Fruit fly (Drosophila melanogaster) whole organism, pupa: ENCODE measurements around the gene Proc.
A peak's percentile ranks its signal among the peaks of the same experiment; 100 is the strongest.

Experiments
- CG10348 ChIP-seq: fragments of 200-800 bp; sonication (Bioruptor generic); IDR thresholded peaks from 2 replicates; pipeline ENCODE4 v1.3.6; 2022; ENCODE audit warnings: missing biosample characterization, missing genetic modification characterization
- CG12605 ChIP-seq: fragments of 200-800 bp; sonication (Bioruptor generic); IDR thresholded peaks from 2 replicates; pipeline ENCODE4 v1.3.6; 2022; ENCODE audit warnings: missing biosample characterization, missing genetic modification characterization
- CG13204 ChIP-seq: fragments of 200-800 bp; sonication (Bioruptor generic); optimal IDR thresholded peaks from 2 replicates; lab custom pipeline; 2018; ENCODE audit warnings: missing biosample characterization, mild to moderate bottlenecking, missing genetic modification characterization, moderate library complexity
- CG14655 ChIP-seq: fragments of 200-800 bp; sonication (Bioruptor generic); optimal IDR thresholded peaks from 3 replicates; lab custom pipeline; 2017; ENCODE audit warnings: mild to moderate bottlenecking, missing biosample characterization, missing genetic modification reagents, missing genetic modification characterization
- CG15710 ChIP-seq: fragments of 200-800 bp; sonication (Bioruptor generic); optimal IDR thresholded peaks from 2 replicates; lab custom pipeline; 2018; ENCODE audit warnings: missing biosample characterization, mild to moderate bottlenecking, missing genetic modification characterization, moderate library complexity
- CG17806 ChIP-seq: fragments of 200-800 bp; sonication (Bioruptor generic); optimal IDR thresholded peaks from 2 replicates; lab custom pipeline; 2018; ENCODE audit warnings: missing biosample characterization, mild to moderate bottlenecking, missing genetic modification characterization, moderate library complexity
- CG32121 ChIP-seq: fragments of 200-800 bp; sonication (Bioruptor generic); IDR thresholded peaks from 2 replicates; pipeline ENCODE4 v1.3.6; 2022; ENCODE audit warnings: missing biosample characterization, missing genetic modification characterization
- CG34367 ChIP-seq: fragments of 200-800 bp; sonication (Bioruptor generic); optimal IDR thresholded peaks from 2 replicates; lab custom pipeline; 2018; ENCODE audit warnings: missing biosample characterization, mild to moderate bottlenecking, missing genetic modification characterization
- CG4496 ChIP-seq: fragments of 200-800 bp; sonication (Bioruptor generic); IDR thresholded peaks from 3 replicates; pipeline ENCODE4 v1.3.6; 2022; ENCODE audit warnings: missing biosample characterization, missing genetic modification characterization
- CG8159 ChIP-seq: fragments of 200-800 bp; sonication (Bioruptor generic); optimal IDR thresholded peaks from 3 replicates; lab custom pipeline; 2018; ENCODE audit warnings: missing biosample characterization, mild to moderate bottlenecking, missing genetic modification characterization, moderate library complexity
- CG8301 ChIP-seq: fragments of 200-800 bp; sonication (Bioruptor generic); optimal IDR thresholded peaks from 2 replicates; lab custom pipeline; 2018; ENCODE audit warnings: missing biosample characterization, mild to moderate bottlenecking, missing genetic modification characterization
- CG9948 ChIP-seq: fragments of 200-800 bp; sonication (Bioruptor generic); optimal IDR thresholded peaks from 2 replicates; lab custom pipeline; 2018; ENCODE audit warnings: missing biosample characterization, mild to moderate bottlenecking, missing genetic modification characterization, moderate library complexity
- D1 ChIP-seq: fragments of 200-800 bp; sonication (Bioruptor generic); optimal IDR thresholded peaks from 2 replicates; lab custom pipeline; 2018; ENCODE audit warnings: missing biosample characterization, mild to moderate bottlenecking, missing genetic modification characterization, moderate library complexity
- EcR ChIP-seq: fragments of 200-800 bp; sonication (Bioruptor generic); optimal IDR thresholded peaks from 3 replicates; lab custom pipeline; 2019; ENCODE audit warnings: missing biosample characterization, missing genetic modification characterization, mild to moderate bottlenecking, moderate library complexity, missing genetic modification reagents
- Ets98B ChIP-seq: fragments of 200-800 bp; sonication (Bioruptor generic); IDR thresholded peaks from 2 replicates; pipeline ENCODE4 v1.3.6; 2022; ENCODE audit warnings: missing biosample characterization, missing genetic modification characterization
- Pif1A ChIP-seq: fragments of 200-800 bp; sonication (Bioruptor generic); optimal IDR thresholded peaks from 3 replicates; lab custom pipeline; 2016; ENCODE audit warnings: missing biosample characterization, missing genetic modification characterization
- Pif1B ChIP-seq: fragments of 200-800 bp; sonication (Bioruptor generic); optimal IDR thresholded peaks from 3 replicates; lab custom pipeline; 2016; ENCODE audit warnings: missing biosample characterization, missing genetic modification characterization
- Snoo ChIP-seq: fragments of 200-800 bp; sonication (Bioruptor generic); optimal IDR thresholded peaks from 3 replicates; lab custom pipeline; 2017; ENCODE audit warnings: missing biosample characterization, mild to moderate bottlenecking, missing genetic modification characterization, inconsistent platforms
- fd96Ca ChIP-seq: fragments of 200-800 bp; sonication (Bioruptor generic); IDR thresholded peaks from 3 replicates; pipeline ENCODE4 v1.3.6; 2022; ENCODE audit warnings: missing biosample characterization, missing genetic modification characterization
- gl ChIP-seq: fragments of 200-800 bp; sonication (Bioruptor generic); optimal IDR thresholded peaks from 2 replicates; lab custom pipeline; 2018; ENCODE audit warnings: missing biosample characterization, mild to moderate bottlenecking, missing genetic modification characterization
- rn ChIP-seq: fragments of 200-800 bp; sonication (Bioruptor generic); IDR thresholded peaks from 2 replicates; pipeline ENCODE4 v1.3.6; 2022; ENCODE audit warnings: missing biosample characterization, missing genetic modification characterization

Gene Proc

dm6 chr2L:7821279-7821848 is 49.9 kb downstream of the Proc start:
- peak; percentile 29 for TF ChIP-seq CG12605 (GFP tag; lab: Robert Waterston, UW)
- TF ChIP-seq CG9948 (tag; lab: Kevin White, UChicago), result no peak
- no peak for TF ChIP-seq Ets98B (GFP tag; lab: Robert Waterston, UW)
- TF ChIP-seq Pif1A (GFP tag; lab: Kevin White, UChicago), result no peak
- TF ChIP-seq CG4496 (GFP tag; lab: Robert Waterston, UW), result peak; percentile 58; the same call in 2 of the 3 replicates
- no peak for TF ChIP-seq CG17806
- peak; percentile 33; the same call in 1 of the 2 replicates for TF ChIP-seq CG32121 (GFP tag; lab: Robert Waterston, UW)
- no peak for TF ChIP-seq CG13204 (GFP tag; lab: Kevin White, UChicago)
- TF ChIP-seq fd96Ca (GFP tag; lab: Robert Waterston, UW), result peak; percentile 70
- peak; percentile 7 for TF ChIP-seq CG8159 (tag; lab: Kevin White, UChicago)
- TF ChIP-seq gl (tag; lab: Kevin White, UChicago), result no peak
- no peak for TF ChIP-seq CG10348 (GFP tag; lab: Robert Waterston, UW)
- TF ChIP-seq CG34367 (tag; lab: Kevin White, UChicago), result peak; percentile 17
- peak; percentile 39 for TF ChIP-seq D1 (tag; lab: Kevin White, UChicago)
- TF ChIP-seq CG14655, result no peak
- no peak for TF ChIP-seq CG8301 (tag; lab: Kevin White, UChicago)
- peak; percentile 37 for TF ChIP-seq Snoo (tag; lab: Kevin White, UChicago)
- TF ChIP-seq CG15710 (tag; lab: Kevin White, UChicago), result peak; percentile 2
- no peak for TF ChIP-seq rn (GFP tag; lab: Robert Waterston, UW)
- peak; percentile 66 for TF ChIP-seq Pif1B
- TF ChIP-seq EcR (GFP tag; lab: Kevin White, UChicago), result peak; percentile 60

dm6 chr2L:7820851-7821250 is 50.4 kb downstream of the Proc start, which contains the start of gene CG7115:
TSS of gene CG7115 (plus strand) at chr2L:7821151.
- no peak for TF ChIP-seq fd96Ca (GFP tag; lab: Robert Waterston, UW)

dm6 chr2L:7820408-7820807 is 50.8 kb downstream of the Proc start:
- TF ChIP-seq CG10348 (GFP tag; lab: Robert Waterston, UW) (no peak), CG17806 (no peak), CG8159 (tag; lab: Kevin White, UChicago) (no peak)
